Worm (Caenorhabditis elegans) whole organism, midembryonic: Measurements from ENCODE around the gene ifbp-1.

Source experiments
- cog-1 ChIP-seq: sonication (generic microtip); optimal IDR thresholded peaks from 2 replicates; lab custom pipeline; 2016; ENCODE audit warnings: missing genetic modification characterization, missing compliant biosample characterization
- flt-1 ChIP-seq: fragments of 200-800 bp; sonication (Bioruptor generic); IDR thresholded peaks from 2 replicates; pipeline ENCODE4 v1.3.6; 2022; ENCODE audit warnings: missing genetic modification characterization, missing compliant biosample characterization
- med-1 ChIP-seq: sonication (generic microtip); optimal IDR thresholded peaks from 2 replicates; lab custom pipeline; 2017; ENCODE audit warnings: missing genetic modification characterization, mild to moderate bottlenecking, missing compliant biosample characterization, antibody characterized with exemption, missing genetic modification reagents; ENCODE audit not compliant: insufficient read depth
- ref-1 ChIP-seq: fragments of 200-800 bp; sonication (Bioruptor generic); conservative IDR thresholded peaks from 2 replicates; pipeline ENCODE4 v1.3.6; 2022; ENCODE audit warnings: missing genetic modification reagents, missing genetic modification characterization, missing compliant biosample characterization
- tab-1 ChIP-seq: fragments of 200-800 bp; sonication (Bioruptor generic); IDR thresholded peaks from 2 replicates; pipeline ENCODE4 v1.3.6; 2022; ENCODE audit warnings: missing genetic modification characterization, missing compliant biosample characterization
- ztf-23 ChIP-seq: fragments of 200-800 bp; sonication (Bioruptor generic); IDR thresholded peaks from 2 replicates; pipeline ENCODE4 v1.3.6; 2022; ENCODE audit warnings: missing genetic modification reagents, missing genetic modification characterization, missing compliant biosample characterization
- ztf-29 ChIP-seq: fragments of 200-800 bp; sonication (Bioruptor generic); IDR thresholded peaks from 2 replicates; pipeline ENCODE4 v1.3.6; 2022; ENCODE audit warnings: missing genetic modification reagents, missing genetic modification characterization, missing compliant biosample characterization

- TF ChIP-seq flt-1 (GFP tag; lab: Robert Waterston, UW) (no peak), ref-1 (GFP tag; lab: Robert Waterston, UW) (no peak), med-1 (no peak), cog-1 (tag; lab: Kevin White, UChicago) (no peak), ztf-29 (no peak), ztf-23 (no peak), tab-1 (GFP tag; lab: Robert Waterston, UW) (no peak)
Observed at ce11 chrV:13423608-13424007, 43.5 kb upstream of the ifbp-1 start, which contains the start of gene srv-10.
